Fruit fly (Drosophila melanogaster) whole organism, pupa: Measurements from ENCODE around the gene CG31515.

Source experiments
- CG14655 ChIP-seq: fragments of 200-800 bp; sonication (Bioruptor generic); optimal IDR thresholded peaks from 3 replicates; lab custom pipeline; 2017; ENCODE audit warnings: mild to moderate bottlenecking, missing biosample characterization, missing genetic modification reagents, missing genetic modification characterization
- EcR ChIP-seq: fragments of 200-800 bp; sonication (Bioruptor generic); optimal IDR thresholded peaks from 3 replicates; lab custom pipeline; 2019; ENCODE audit warnings: missing biosample characterization, missing genetic modification characterization, mild to moderate bottlenecking, moderate library complexity, missing genetic modification reagents

DNA sequence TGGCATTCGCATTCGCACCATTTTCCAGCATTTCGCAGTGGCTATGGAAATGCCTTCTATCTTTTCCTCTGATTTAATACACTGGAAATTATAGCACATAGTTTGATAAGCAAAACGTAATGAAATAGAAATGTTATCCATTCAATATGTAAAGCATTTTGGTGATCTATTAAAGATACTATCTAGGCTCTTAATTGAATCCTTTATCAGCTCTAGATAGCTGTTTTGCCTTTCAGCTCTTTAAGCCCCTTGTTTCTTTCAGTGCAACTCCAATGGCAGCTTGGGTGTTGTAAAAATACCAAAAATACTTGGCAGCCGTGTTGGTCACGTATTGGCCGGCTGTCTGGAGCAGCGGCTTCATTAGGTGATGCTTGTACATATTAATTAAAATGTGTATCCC lies 23.7 kb downstream of the CG31515 start:
- peak; percentile 17 for TF ChIP-seq CG14655 (GFP tag; lab: Kevin White, UChicago)
- no peak for TF ChIP-seq EcR (GFP tag; lab: Kevin White, UChicago)
